Worm (Caenorhabditis elegans) whole organism, L4 larva: ENCODE measurements around the gene str-2.

Experiments used
- dmd-9 ChIP-seq: fragments of 200-800 bp; sonication (Bioruptor generic); IDR thresholded peaks from 2 replicates; pipeline ENCODE4 v1.3.6; 2022; ENCODE audit warnings: missing genetic modification reagents, missing genetic modification characterization, missing compliant biosample characterization
- fos-1 ChIP-seq: fragments of 150-350 bp; optimal IDR thresholded peaks from 2 replicates; lab custom pipeline; 2014; ENCODE audit warnings: missing biosample characterization, missing genetic modification characterization
- lin-13 ChIP-seq: fragments of 150-350 bp; optimal IDR thresholded peaks from 2 replicates; lab custom pipeline; 2014; ENCODE audit warnings: missing biosample characterization, missing genetic modification reagents, missing genetic modification characterization
- lin-39 ChIP-seq: fragments of 150-350 bp; optimal IDR thresholded peaks from 2 replicates; lab custom pipeline; 2014; ENCODE audit warnings: missing biosample characterization, missing genetic modification reagents, missing genetic modification characterization
- lir-3 ChIP-seq: sonication (generic microtip); optimal IDR thresholded peaks from 2 replicates; lab custom pipeline; 2016; ENCODE audit warnings: mild to moderate bottlenecking, missing genetic modification characterization, missing compliant biosample characterization
- nhr-10 ChIP-seq: fragments of 150-350 bp; optimal IDR thresholded peaks from 2 replicates; lab custom pipeline; 2014; ENCODE audit warnings: missing biosample characterization, missing genetic modification characterization
- zfp-3 ChIP-seq: fragments of 200-800 bp; sonication (Bioruptor generic); conservative IDR thresholded peaks from 2 replicates; pipeline ENCODE4 v1.3.6; 2022; ENCODE audit warnings: missing genetic modification reagents, missing genetic modification characterization, missing compliant biosample characterization

ce11 chrV:9794997-9795396 is 29.1 kb downstream of the str-2 start:
- TF ChIP-seq fos-1 (tag; lab: Kevin White, UChicago) (no peak), nhr-10 (tag; lab: Kevin White, UChicago) (no peak), lin-13 (GFP tag; lab: Kevin White, UChicago) (no peak), dmd-9 (GFP tag; lab: Robert Waterston, UW) (no peak), zfp-3 (GFP tag; lab: Robert Waterston, UW) (no peak), lin-39 (tag; lab: Kevin White, UChicago) (no peak), lir-3 (tag; lab: Kevin White, UChicago) (no peak)
